Fruit fly (Drosophila melanogaster): ENCODE measurements around the gene CkIIalpha-i1.

CkIIalpha-i1 gene

DNA sequence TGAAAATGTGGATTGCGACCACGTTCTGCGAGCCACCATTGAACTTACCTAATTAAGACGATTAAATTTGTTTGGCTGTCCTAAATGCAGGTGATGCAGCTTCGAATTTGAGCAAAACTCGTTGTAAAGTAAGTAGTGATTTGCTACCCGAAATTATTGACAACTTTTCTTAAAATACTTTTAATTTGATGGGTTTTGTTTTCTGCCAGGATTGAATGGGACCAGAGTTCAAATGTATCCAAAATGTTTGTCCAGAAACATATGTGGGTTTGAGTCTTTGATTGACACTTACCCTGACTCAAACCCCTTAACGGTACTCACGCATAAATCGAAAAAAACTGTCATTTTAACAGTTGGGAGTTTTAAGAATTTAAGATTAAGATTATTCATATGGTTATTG is 20.4 kb downstream of the CkIIalpha-i1 start, which contains the start of gene CG15715 (continued):
- TF ChIP-seq Sry-δ (GFP tag; optimal IDR thresholded peaks at IDR 0.05) (peak; percentile 56), CG10654 (GFP tag; optimal IDR thresholded peaks at IDR 0.05) (no peak), Pdp1 (GFP tag; optimal IDR thresholded peaks at IDR 0.05) (peak in 1 of 2 experiments; percentile 60), CG2712 (tag; optimal IDR thresholded peaks at IDR 0.05) (peak; percentile 42), CG8765 (GFP tag; IDR thresholded peaks at IDR 0.05) (no peak), CG12659 (GFP tag; optimal IDR thresholded peaks at IDR 0.05) (peak; percentile 66), stc (GFP tag; IDR thresholded peaks at IDR 0.05) (no peak), Aef1 (GFP tag; IDR thresholded peaks at IDR 0.05) (0 out of 3 replicates have a peak, but pooled peaks have one; percentile 20), wek (GFP tag; optimal IDR thresholded peaks at IDR 0.05) (peak; percentile 88), CG10267 (tag; optimal IDR thresholded peaks at IDR 0.05) (peak; percentile 58), CHES-1-like (GFP tag; optimal IDR thresholded peaks at IDR 0.05) (peak; percentile 48), CG3847 (GFP tag; IDR thresholded peaks at IDR 0.05) (peak; percentile 49), Dp (GFP tag; optimal IDR thresholded peaks at IDR 0.05) (peak; percentile 46), mirr (GFP tag; optimal IDR thresholded peaks at IDR 0.05) (no peak), cg (GFP tag; optimal IDR thresholded peaks at IDR 0.05) (no peak), tna (GFP tag; IDR thresholded peaks at IDR 0.05; ENCODE audit: partially characterized antibody) (no peak), Neu2 (GFP tag; optimal IDR thresholded peaks at IDR 0.05; ENCODE audit: borderline replicate concordance) (no peak), zfh2 (GFP tag; optimal IDR thresholded peaks at IDR 0.05) (no peak), CG13624 (GFP tag; optimal IDR thresholded peaks at IDR 0.05) (peak; percentile 18), Hmx (GFP tag; optimal IDR thresholded peaks at IDR 0.05) (no peak), gro (GFP tag; optimal IDR thresholded peaks at IDR 0.05) (peak; percentile 21), BEAF-32 (GFP tag; optimal IDR thresholded peaks at IDR 0.05) (peak; percentile 58), Ets65A (GFP tag) (peak; percentile 86), CG17361 (GFP tag; IDR thresholded peaks at IDR 0.05) (peak; percentile 32; the same call in 1 of the 3 replicates), twi (tag; optimal IDR thresholded peaks at IDR 0.05) (peak; percentile 50), CG15514 (GFP tag; optimal IDR thresholded peaks at IDR 0.05) (peak; percentile 55), chm (GFP tag; IDR thresholded peaks at IDR 0.05) (0 out of 2 replicates have a peak, but pooled peaks have one; percentile 39), CG12769 (tag; optimal IDR thresholded peaks at IDR 0.05) (peak; percentile 14), CG2116 (GFP tag; optimal IDR thresholded peaks at IDR 0.05) (peak; percentile 49), Ets97D (GFP tag; optimal IDR thresholded peaks at IDR 0.05) (peak; percentile 77), Max (GFP tag; optimal IDR thresholded peaks at IDR 0.05) (peak; percentile 36), nmo (GFP tag; optimal IDR thresholded peaks at IDR 0.05) (peak; percentile 57), lilli (GFP tag; optimal IDR thresholded peaks at IDR 0.05) (peak; percentile 26), row (GFP tag; IDR thresholded peaks at IDR 0.05) (peak; percentile 55), eve (GFP tag; optimal IDR thresholded peaks at IDR 0.05) (peak in 1 of 2 experiments; percentile 69), CoRest (tag; optimal IDR thresholded peaks at IDR 0.05) (peak; percentile 43), CG4617 (GFP tag; optimal IDR thresholded peaks at IDR 0.05; ENCODE audit: borderline replicate concordance) (peak; percentile 93), zf30C (GFP tag; optimal IDR thresholded peaks at IDR 0.05) (no peak), pzg (GFP tag; optimal IDR thresholded peaks at IDR 0.05) (peak; percentile 89), B-H2 (GFP tag; optimal IDR thresholded peaks at IDR 0.05) (peak; percentile 18), CG10274 (GFP tag; optimal IDR thresholded peaks at IDR 0.05) (no peak), amos (GFP tag; IDR thresholded peaks at IDR 0.05; ENCODE audit: partially characterized antibody) (peak; percentile 35), Xbp1 (GFP tag; optimal IDR thresholded peaks at IDR 0.05) (peak; percentile 8), HmgZ (tag; optimal IDR thresholded peaks at IDR 0.05) (peak; percentile 62), lab (GFP tag; optimal IDR thresholded peaks at IDR 0.05) (no peak), pita (GFP tag; optimal IDR thresholded peaks at IDR 0.05) (peak; percentile 77), CG15601 (tag; optimal IDR thresholded peaks at IDR 0.05) (peak; percentile 30), Hr39 (optimal IDR thresholded peaks at IDR 0.05) (no peak), CG34376 (GFP tag; optimal IDR thresholded peaks at IDR 0.05) (peak; percentile 27), pnt (GFP tag; optimal IDR thresholded peaks at IDR 0.05) (no peak)
